Fruit fly (Drosophila melanogaster): Measurements from ENCODE around the gene Sirt1.

Sirt1 gene

dm6 chr2L:13203437-13204137, 38.2 kb downstream of the Sirt1 start, which contains the start of gene Pect (continued):
- peak; percentile 58 for TF ChIP-seq CoRest (tag; optimal IDR thresholded peaks at IDR 0.05)
- TF ChIP-seq CG11504 (tag; optimal IDR thresholded peaks at IDR 0.05) = no peak
- TF ChIP-seq kni (GFP tag; optimal IDR thresholded peaks at IDR 0.05) = no peak
- TF ChIP-seq HLH4C (GFP tag; IDR thresholded peaks at IDR 0.05; ENCODE audit: partially characterized antibody) = no peak; the same call in 2 of the 3 replicates
- TF ChIP-seq Sry-β (GFP tag; optimal IDR thresholded peaks at IDR 0.05) = no peak
- no peak for TF ChIP-seq CG8281 (tag; optimal IDR thresholded peaks at IDR 0.05)
- TF ChIP-seq Kr (GFP tag; optimal IDR thresholded peaks at IDR 0.05) = no peak
- TF ChIP-seq Hr78 (GFP tag; optimal IDR thresholded peaks at IDR 0.05) = no peak
- TF ChIP-seq Doc3 (GFP tag; IDR thresholded peaks at IDR 0.05; ENCODE audit: partially characterized antibody) = 0 out of 3 replicates have a peak, but pooled peaks have one; percentile 36
- TF ChIP-seq CG7928 (GFP tag; optimal IDR thresholded peaks at IDR 0.05) = no peak
- peak; percentile 27; the same call in 1 of the 2 replicates for TF ChIP-seq Rfx (GFP tag; IDR thresholded peaks at IDR 0.05)
- no peak for TF ChIP-seq gem (tag; optimal IDR thresholded peaks at IDR 0.05)
- TF ChIP-seq CG34376 (GFP tag; optimal IDR thresholded peaks at IDR 0.05) = peak; percentile 96
- TF ChIP-seq PHDP (tag; optimal IDR thresholded peaks at IDR 0.05) = no peak
- no peak for TF ChIP-seq CG6272 (GFP tag; IDR thresholded peaks at IDR 0.05)
- no peak for TF ChIP-seq jumu (GFP tag; optimal IDR thresholded peaks at IDR 0.05)
- TF ChIP-seq CG2712 (tag; optimal IDR thresholded peaks at IDR 0.05) = no peak
- TF ChIP-seq trh (GFP tag; optimal IDR thresholded peaks at IDR 0.05) = no peak
- peak; percentile 79 for TF ChIP-seq CG13894 (tag; optimal IDR thresholded peaks at IDR 0.05)
- TF ChIP-seq Taf1 (GFP tag; IDR thresholded peaks at IDR 0.05) = no peak
- TF ChIP-seq unc-4 (GFP tag; IDR thresholded peaks at IDR 0.05; ENCODE audit: partially characterized antibody) = peak; percentile 60
- no peak for TF ChIP-seq CTCF (GFP tag; optimal IDR thresholded peaks at IDR 0.05)
- no peak for TF ChIP-seq rib (GFP tag; IDR thresholded peaks at IDR 0.05)
- no peak for TF ChIP-seq ttk (GFP tag; IDR thresholded peaks at IDR 0.05)
- no peak for TF ChIP-seq CG2889 (GFP tag; IDR thresholded peaks at IDR 0.05)
- TF ChIP-seq Dll (GFP tag; IDR thresholded peaks at IDR 0.05; ENCODE audit: partially characterized antibody) = peak; percentile 62; the same call in 2 of the 4 replicates
- no peak for TF ChIP-seq pita (GFP tag; optimal IDR thresholded peaks at IDR 0.05)
- peak; percentile 64 for TF ChIP-seq dm (GFP tag; optimal IDR thresholded peaks at IDR 0.05)
- TF ChIP-seq esg (GFP tag; conservative IDR thresholded peaks at IDR 0.05) = 0 out of 2 replicates have a peak, but pooled peaks have one; percentile 9
- TF ChIP-seq ewg (GFP tag; optimal IDR thresholded peaks at IDR 0.05) = peak; percentile 98
- no peak for TF ChIP-seq insv (GFP tag; optimal IDR thresholded peaks at IDR 0.05)
- TF ChIP-seq slp2 (GFP tag; optimal IDR thresholded peaks at IDR 0.05) = no peak
- TF ChIP-seq H15 (GFP tag; IDR thresholded peaks at IDR 0.05) = no peak
- TF ChIP-seq CG33557 (GFP tag; optimal IDR thresholded peaks at IDR 0.05) = no peak
- TF ChIP-seq Nf-YB (GFP tag; optimal IDR thresholded peaks at IDR 0.05) = no peak
- TF ChIP-seq Poxn (GFP tag; IDR thresholded peaks at IDR 0.05) = no peak
- TF ChIP-seq CG14014 (GFP tag; IDR thresholded peaks at IDR 0.05) = peak; percentile 19; the same call in 1 of the 2 replicates
- TF ChIP-seq onecut (GFP tag; IDR thresholded peaks at IDR 0.05) = no peak; the same call in 1 of the 2 replicates
- TF ChIP-seq tup (GFP tag; optimal IDR thresholded peaks at IDR 0.05) = no peak
- no peak for TF ChIP-seq chn (GFP tag; optimal IDR thresholded peaks at IDR 0.05)
- no peak for TF ChIP-seq HHEX (GFP tag; optimal IDR thresholded peaks at IDR 0.05)
- TF ChIP-seq br (optimal IDR thresholded peaks at IDR 0.05) = no peak
- no peak for TF ChIP-seq B-H1 (GFP tag; IDR thresholded peaks at IDR 0.05)
- no peak for TF ChIP-seq CG11398 (GFP tag; optimal IDR thresholded peaks at IDR 0.05)
- no peak for TF ChIP-seq CG14050 (GFP tag; IDR thresholded peaks at IDR 0.05)
- TF ChIP-seq Ada2b (GFP tag; IDR thresholded peaks at IDR 0.05) = no peak
- TF ChIP-seq CG11695 (GFP tag; IDR thresholded peaks at IDR 0.05) = no peak
- no peak for TF ChIP-seq eve (GFP tag; optimal IDR thresholded peaks at IDR 0.05)
- 0 out of 2 replicates have a peak, but pooled peaks have one; percentile 12 for TF ChIP-seq MBD-R2 (GFP tag; IDR thresholded peaks at IDR 0.05)
- peak; percentile 83 for TF ChIP-seq MESR4 (GFP tag; optimal IDR thresholded peaks at IDR 0.05)

Data from whole organism, embryonic.